Worm (Caenorhabditis elegans) whole organism, L4 larva: ENCODE measurements around the gene F21H12.3.

Experiments used
- R02D3.7 ChIP-seq: fragments of 150-350 bp; sonication (generic microtip); optimal IDR thresholded peaks from 3 replicates; lab custom pipeline; 2014; ENCODE audit warnings: missing biosample characterization, missing genetic modification characterization
- ama-1 ChIP-seq: fragments of 150-350 bp; optimal IDR thresholded peaks from 2 replicates; lab custom pipeline; 2014; ENCODE audit warnings: inconsistent platforms, mixed read lengths
- ceh-32 ChIP-seq: sonication (generic microtip); optimal IDR thresholded peaks from 2 replicates; lab custom pipeline; 2016; ENCODE audit warnings: mild to moderate bottlenecking, missing genetic modification characterization, missing compliant biosample characterization; ENCODE audit not compliant: poor library complexity
- lin-39 ChIP-seq: fragments of 150-350 bp; optimal IDR thresholded peaks from 2 replicates; lab custom pipeline; 2014; ENCODE audit warnings: missing biosample characterization, missing genetic modification reagents, missing genetic modification characterization
- nhr-237 ChIP-seq: sonication (generic microtip); optimal IDR thresholded peaks from 2 replicates; lab custom pipeline; 2017; ENCODE audit warnings: missing biosample characterization, missing genetic modification characterization
- nhr-25 ChIP-seq: sonication (generic microtip); optimal IDR thresholded peaks from 2 replicates; lab custom pipeline; 2017; ENCODE audit warnings: missing genetic modification characterization, mild to moderate bottlenecking, missing compliant biosample characterization, antibody characterized with exemption, moderate library complexity, borderline replicate concordance; ENCODE audit not compliant: insufficient read depth
- snpc-4 ChIP-seq: fragments of 150-350 bp; optimal IDR thresholded peaks from 2 replicates; lab custom pipeline; 2014; ENCODE audit warnings: missing biosample characterization, missing genetic modification characterization
- unc-39 ChIP-seq: sonication (generic microtip); optimal IDR thresholded peaks from 2 replicates; lab custom pipeline; 2017; ENCODE audit warnings: missing biosample characterization, missing genetic modification characterization

ce11 chrII:6077604-6078003, 5.1 kb upstream of the F21H12.3 start, which contains the start of gene H12I13.6:
- TF ChIP-seq nhr-25 (tag; lab: Kevin White, UChicago): no peak
- TF ChIP-seq unc-39 (tag; lab: Kevin White, UChicago): no peak
- TF ChIP-seq ama-1 (lab: Kevin White, UChicago): no peak
- no peak for TF ChIP-seq nhr-237
- no peak for TF ChIP-seq ceh-32 (tag; lab: Kevin White, UChicago)
- no peak for TF ChIP-seq lin-39 (tag; lab: Kevin White, UChicago)
- TF ChIP-seq snpc-4: no peak
- TF ChIP-seq R02D3.7 (tag; lab: Kevin White, UChicago): no peak
